Fruit fly (Drosophila melanogaster) whole organism, embryonic: ENCODE results near the gene roq.

Experiments
- CG2116 ChIP-seq: fragments of 200-800 bp; sonication (Bioruptor generic); optimal IDR thresholded peaks from 3 replicates; lab custom pipeline; 2018; ENCODE audit warnings: missing biosample characterization, mild to moderate bottlenecking, missing genetic modification characterization
- Gug ChIP-seq: fragments of 200-800 bp; sonication (Bioruptor generic); IDR thresholded peaks from 4 replicates; pipeline ENCODE4 v1.3.6; 2022; ENCODE audit warnings: missing biosample characterization, missing genetic modification characterization
- bcd ChIP-seq: fragments of 200-800 bp; sonication (Bioruptor generic); optimal IDR thresholded peaks from 2 replicates; lab custom pipeline; 2017; ENCODE audit warnings: missing biosample characterization, mild to moderate bottlenecking, missing genetic modification characterization
- hth ChIP-seq: fragments of >200 bp; optimal IDR thresholded peaks from 2 replicates; lab custom pipeline; 2017; ENCODE audit warnings: inconsistent platforms
- sug ChIP-seq: fragments of 200-800 bp; optimal IDR thresholded peaks from 2 replicates; lab custom pipeline; 2019; ENCODE audit warnings: missing biosample characterization, mild to moderate bottlenecking, missing genetic modification characterization, moderate library complexity

DNA sequence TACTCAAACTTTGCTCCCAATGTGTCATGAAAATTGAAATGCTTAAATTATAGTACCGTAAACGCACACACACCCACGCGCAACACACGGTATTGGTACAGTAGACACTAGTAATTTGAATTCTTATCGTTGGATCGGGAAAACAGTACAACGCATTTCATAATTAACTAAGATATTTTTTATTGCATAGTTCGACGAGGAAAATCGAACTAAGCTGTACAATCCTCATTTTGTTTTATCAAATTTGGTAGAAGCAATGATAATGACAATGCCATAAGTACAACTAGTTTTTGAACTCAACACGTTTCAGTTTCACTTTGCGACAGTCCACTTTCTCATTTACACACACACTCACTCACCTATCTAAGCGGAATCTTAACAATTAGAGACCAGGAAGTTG, 2.4 kb upstream of the roq start:
- TF ChIP-seq hth (lab: Kevin White, UChicago) (no peak), sug (tag; lab: Kevin White, UChicago) (no peak), Gug (GFP tag; lab: Robert Waterston, UW) (peak; percentile 44; the same call in 2 of the 4 replicates), bcd (GFP tag; lab: Kevin White, UChicago) (peak; percentile 34), CG2116 (no peak)
